Worm (Caenorhabditis elegans): Measurements from ENCODE around the gene K08E5.1.

The K08E5.1 gene

DNA sequence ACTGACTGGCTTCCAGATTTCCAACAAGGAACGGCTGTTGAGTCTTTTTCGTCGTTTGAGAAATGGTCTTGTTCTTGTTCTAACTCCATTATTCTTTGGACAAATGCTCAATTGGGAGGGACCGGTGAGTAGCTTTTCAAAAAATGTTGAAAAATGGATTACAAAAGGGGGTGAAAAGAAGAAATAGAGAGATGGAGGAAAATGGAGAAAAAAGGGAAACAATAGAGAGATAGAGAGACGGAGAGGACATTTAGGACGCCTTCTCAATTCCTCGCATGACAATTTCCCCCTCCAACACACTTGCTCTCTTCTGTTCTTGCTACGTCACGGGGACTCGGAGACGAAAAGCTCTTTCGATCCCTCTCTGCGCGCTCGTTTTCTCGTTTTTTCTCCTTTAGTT, 6.4 kb upstream of the K08E5.1 start (continued):
- TF ChIP-seq nhr-237 (tag; optimal IDR thresholded peaks at IDR 0.05), result no peak
- TF ChIP-seq egl-27 (tag; optimal IDR thresholded peaks at IDR 0.05), result no peak
- TF ChIP-seq fkh-4 (tag; optimal IDR thresholded peaks at IDR 0.05; ENCODE audit: borderline replicate concordance), result no peak
- no peak for TF ChIP-seq pqm-1 (tag; optimal IDR thresholded peaks at IDR 0.05)
- TF ChIP-seq ceh-82 (tag; optimal IDR thresholded peaks at IDR 0.05), result peak in 2 of 3 experiments; percentile 7 to 71
- peak; percentile 93 for TF ChIP-seq lin-14 (GFP tag; optimal IDR thresholded peaks at IDR 0.05)
- TF ChIP-seq nhr-47 (tag; optimal IDR thresholded peaks at IDR 0.05), result peak; percentile 19
- no peak for TF ChIP-seq vab-15 (tag; optimal IDR thresholded peaks at IDR 0.05)
- TF ChIP-seq C34B4.2 (tag; optimal IDR thresholded peaks at IDR 0.05), result no peak
- TF ChIP-seq C04F5.9 (tag; optimal IDR thresholded peaks at IDR 0.05), result no peak
- no peak for TF ChIP-seq elt-3 (tag; optimal IDR thresholded peaks at IDR 0.05)
- peak; percentile 52 for TF ChIP-seq snu-23 (GFP tag; optimal IDR thresholded peaks at IDR 0.05)
- TF ChIP-seq fkh-8 (tag; optimal IDR thresholded peaks at IDR 0.05), result peak; percentile 74
- TF ChIP-seq grh-1 (GFP tag; IDR thresholded peaks at IDR 0.05), result no peak
- TF ChIP-seq dsc-1 (tag; optimal IDR thresholded peaks at IDR 0.05), result no peak
- no peak for TF ChIP-seq lin-15B (tag; optimal IDR thresholded peaks at IDR 0.05)
- TF ChIP-seq isw-1 (GFP tag; IDR thresholded peaks at IDR 0.05), result peak; percentile 57
- no peak for TF ChIP-seq mef-2 (tag; optimal IDR thresholded peaks at IDR 0.05)
- TF ChIP-seq blmp-1 (tag; optimal IDR thresholded peaks at IDR 0.05), result no peak
- no peak for TF ChIP-seq mep-1 (tag; optimal IDR thresholded peaks at IDR 0.05)
- TF ChIP-seq efl-3 (GFP tag; optimal IDR thresholded peaks at IDR 0.05), result no peak
- no peak for TF ChIP-seq pax-3 (tag; optimal IDR thresholded peaks at IDR 0.05)
- peak in 1 of 2 experiments; percentile 24 for TF ChIP-seq lin-35 (GFP tag; optimal IDR thresholded peaks at IDR 0.05)
- no peak for TF ChIP-seq ceh-63 (GFP tag; optimal IDR thresholded peaks at IDR 0.05)
- no peak for TF ChIP-seq zip-4 (GFP tag; optimal IDR thresholded peaks at IDR 0.05)
- TF ChIP-seq lir-3 (tag; optimal IDR thresholded peaks at IDR 0.05; ENCODE audit: poor library complexity), result peak; percentile 23
- no peak for TF ChIP-seq skn-1 (tag; optimal IDR thresholded peaks at IDR 0.05)
- TF ChIP-seq ztf-11 (tag; optimal IDR thresholded peaks at IDR 0.05), result no peak
- peak; percentile 49 for TF ChIP-seq ceh-8 (GFP tag; optimal IDR thresholded peaks at IDR 0.05)
- TF ChIP-seq pag-3 (tag; optimal IDR thresholded peaks at IDR 0.05; ENCODE audit: borderline replicate concordance, insufficient read depth), result no peak
- TF ChIP-seq unc-62 (GFP tag; optimal IDR thresholded peaks at IDR 0.05), result no peak
- no peak for TF ChIP-seq unc-30 (tag; optimal IDR thresholded peaks at IDR 0.05)
- no peak for TF ChIP-seq unc-98 (GFP tag; IDR thresholded peaks at IDR 0.05)
- no peak for TF ChIP-seq elt-2 (tag; optimal IDR thresholded peaks at IDR 0.05)
- no peak for TF ChIP-seq Y116A8C.19 (tag; optimal IDR thresholded peaks at IDR 0.05; ENCODE audit: borderline replicate concordance)
- TF ChIP-seq hlh-4 (tag; optimal IDR thresholded peaks at IDR 0.05), result no peak

DNA sequence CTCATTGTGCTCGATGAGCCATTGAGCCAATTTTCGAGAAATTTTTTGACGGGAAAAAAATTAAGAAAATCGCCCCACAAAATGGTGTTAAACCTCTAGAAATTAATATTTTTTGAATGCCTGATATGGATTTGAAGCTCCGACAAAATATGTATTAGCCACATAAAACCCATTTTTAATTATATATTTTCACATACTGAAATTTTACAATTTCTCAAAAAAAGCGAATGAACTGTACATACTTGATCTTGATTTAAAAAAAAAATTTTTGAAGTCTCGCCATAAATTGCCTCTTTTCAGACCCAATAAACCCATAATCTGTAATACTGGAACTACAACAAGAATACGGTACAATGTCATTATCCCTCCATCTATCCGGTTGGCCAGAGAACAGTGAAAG, 5.9 kb upstream of the K08E5.1 start, which contains the start of gene nac-3:
TSS of gene nac-3 (plus strand) at position 301 of the 400 bp plus-strand sequence.
- TF ChIP-seq zag-1 (tag; optimal IDR thresholded peaks at IDR 0.05) (no peak), dsc-1 (tag; optimal IDR thresholded peaks at IDR 0.05) (no peak), C04F5.9 (tag; optimal IDR thresholded peaks at IDR 0.05) (no peak), unc-62 (GFP tag; optimal IDR thresholded peaks at IDR 0.05) (no peak), rnt-1 (tag; optimal IDR thresholded peaks at IDR 0.05) (no peak), nhr-71 (tag; optimal IDR thresholded peaks at IDR 0.05) (no peak), lin-14 (GFP tag; optimal IDR thresholded peaks at IDR 0.05) (no peak), efl-3 (GFP tag; optimal IDR thresholded peaks at IDR 0.05) (no peak), xbp-1 (tag; optimal IDR thresholded peaks at IDR 0.05) (no peak), fkh-10 (GFP tag; optimal IDR thresholded peaks at IDR 0.05) (no peak), swsn-7 (tag; optimal IDR thresholded peaks at IDR 0.05) (no peak), nhr-77 (tag; optimal IDR thresholded peaks at IDR 0.05) (no peak), sox-4 (tag; optimal IDR thresholded peaks at IDR 0.05) (no peak), nhr-85 (tag) (no peak), nhr-12 (tag; optimal IDR thresholded peaks at IDR 0.05) (no peak), hlh-4 (tag; optimal IDR thresholded peaks at IDR 0.05) (no peak), nhr-237 (tag; optimal IDR thresholded peaks at IDR 0.05) (no peak), mef-2 (tag; optimal IDR thresholded peaks at IDR 0.05) (no peak), unc-98 (GFP tag; IDR thresholded peaks at IDR 0.05) (no peak)

Data from whole organism, L1 larva.